Worm (Caenorhabditis elegans) whole organism, L2 larva: Measurements from ENCODE around the gene C52E4.7.

ENCODE experiments used
- alr-1 ChIP-seq: fragments of 150-350 bp; optimal IDR thresholded peaks from 2 replicates; lab custom pipeline; 2014; ENCODE audit warnings: missing biosample characterization, missing genetic modification characterization
- aly-2 ChIP-seq: fragments of 150-350 bp; optimal IDR thresholded peaks from 2 replicates; lab custom pipeline; 2014; ENCODE audit warnings: missing biosample characterization, missing genetic modification characterization
- ama-1 ChIP-seq: fragments of 150-350 bp; optimal IDR thresholded peaks from 2 replicates; lab custom pipeline; 2018; ENCODE audit warnings: inconsistent platforms
- ceh-82 ChIP-seq: fragments of 150-350 bp; optimal IDR thresholded peaks from 2 replicates; lab custom pipeline; 2014; ENCODE audit warnings: missing biosample characterization, missing genetic modification characterization
- dmd-4 ChIP-seq: sonication (generic microtip); optimal IDR thresholded peaks from 2 replicates; lab custom pipeline; 2017; ENCODE audit warnings: missing biosample characterization, missing genetic modification characterization
- lin-39 ChIP-seq: fragments of 150-350 bp; optimal IDR thresholded peaks from 2 replicates; lab custom pipeline; 2014; ENCODE audit warnings: missing biosample characterization, missing genetic modification reagents, missing genetic modification characterization
- nhr-11 ChIP-seq: fragments of 150-350 bp; optimal IDR thresholded peaks from 2 replicates; lab custom pipeline; 2014; ENCODE audit warnings: missing biosample characterization, missing genetic modification characterization
- nhr-237 ChIP-seq: fragments of 150-350 bp; optimal IDR thresholded peaks from 2 replicates; lab custom pipeline; 2014; ENCODE audit warnings: missing biosample characterization, missing genetic modification characterization
- nhr-6 ChIP-seq: fragments of 150-350 bp; optimal IDR thresholded peaks from 2 replicates; lab custom pipeline; 2014; ENCODE audit warnings: missing biosample characterization, missing genetic modification characterization
- nhr-77 ChIP-seq: fragments of 150-350 bp; optimal IDR thresholded peaks from 2 replicates; lab custom pipeline; 2014; ENCODE audit warnings: missing biosample characterization, missing genetic modification characterization
- sma-9 ChIP-seq, 2 experiments: fragments of 150-350 bp in 1 of 2; sonication (generic microtip) in 1 of 2; optimal IDR thresholded peaks; 2 replicates each; lab custom pipeline; 2014 to 2016; ENCODE audit warnings: missing genetic modification characterization in 2 of 2, mild to moderate bottlenecking in 1 of 2, missing biosample characterization in 1 of 2, missing compliant biosample characterization in 1 of 2, missing genetic modification reagents in 1 of 2, moderate library complexity in 1 of 2
- unc-62 ChIP-seq: fragments of 150-350 bp; optimal IDR thresholded peaks from 2 replicates; lab custom pipeline; 2014; ENCODE audit warnings: missing biosample characterization, missing genetic modification reagents, missing genetic modification characterization
- zag-1 ChIP-seq: fragments of 150-350 bp; optimal IDR thresholded peaks from 2 replicates; lab custom pipeline; 2014; ENCODE audit warnings: missing biosample characterization, missing genetic modification characterization

ce11 chrV:12038783-12039182 lies 44.7 kb downstream of the C52E4.7 start:
- no peak for TF ChIP-seq ceh-82 (tag; lab: Kevin White, UChicago)
- TF ChIP-seq ama-1, result peak; percentile 65
- TF ChIP-seq aly-2 (tag; lab: Kevin White, UChicago), result no peak
- no peak for TF ChIP-seq zag-1 (tag; lab: Kevin White, UChicago)
- no peak for TF ChIP-seq nhr-237
- no peak for TF ChIP-seq unc-62
- no peak for TF ChIP-seq sma-9 (GFP tag; optimal IDR thresholded peaks at IDR 0.05; lab: Kevin White, UChicago)
- TF ChIP-seq sma-9 (tag; optimal IDR thresholded peaks at IDR 0.05; lab: Kevin White, UChicago), result no peak
- no peak for TF ChIP-seq nhr-11
- no peak for TF ChIP-seq nhr-6
- TF ChIP-seq dmd-4 (tag; lab: Kevin White, UChicago), result no peak
- no peak for TF ChIP-seq nhr-77 (tag; lab: Kevin White, UChicago)
- TF ChIP-seq lin-39 (tag; lab: Kevin White, UChicago), result no peak
- TF ChIP-seq alr-1 (tag; lab: Kevin White, UChicago), result no peak
